Fruit fly (Drosophila melanogaster) whole organism, embryonic: ENCODE measurements around the gene CG13077.

Source experiments
- Adf1 ChIP-seq: fragments of 200-800 bp; sonication (Bioruptor generic); IDR thresholded peaks from 2 replicates; pipeline ENCODE4 v1.3.6; 2022; ENCODE audit warnings: missing biosample characterization, missing genetic modification characterization
- Aef1 ChIP-seq: fragments of 200-800 bp; sonication (Bioruptor generic); IDR thresholded peaks from 3 replicates; pipeline ENCODE4 v1.3.6; 2022; ENCODE audit warnings: missing biosample characterization, missing genetic modification characterization
- Atf6 ChIP-seq: fragments of 200-800 bp; sonication (Bioruptor generic); IDR thresholded peaks from 2 replicates; pipeline ENCODE4 v1.3.6; 2022; ENCODE audit warnings: missing biosample characterization, missing genetic modification characterization
- B-H1 ChIP-seq: fragments of 200-800 bp; sonication (Bioruptor generic); IDR thresholded peaks from 3 replicates; pipeline ENCODE4 v1.3.6; 2022; ENCODE audit warnings: missing biosample characterization, missing genetic modification characterization
- CG10462 ChIP-seq: fragments of 200-800 bp; sonication (Bioruptor generic); optimal IDR thresholded peaks from 2 replicates; lab custom pipeline; 2016; ENCODE audit warnings: missing biosample characterization, missing genetic modification characterization
- CG10654 ChIP-seq: fragments of 200-800 bp; sonication (Bioruptor generic); optimal IDR thresholded peaks from 2 replicates; lab custom pipeline; 2016; ENCODE audit warnings: missing biosample characterization, missing genetic modification characterization
- CG11085 ChIP-seq: fragments of 200-800 bp; sonication (Bioruptor generic); IDR thresholded peaks from 2 replicates; pipeline ENCODE4 v1.3.6; 2022; ENCODE audit warnings: missing biosample characterization, missing genetic modification characterization
- CG11695 ChIP-seq: fragments of 200-800 bp; sonication (Bioruptor generic); IDR thresholded peaks from 3 replicates; pipeline ENCODE4 v1.3.6; 2022; ENCODE audit warnings: missing biosample characterization, missing genetic modification characterization
- CG12391 ChIP-seq: fragments of 200-800 bp; sonication (Bioruptor generic); optimal IDR thresholded peaks from 3 replicates; lab custom pipeline; 2018; ENCODE audit warnings: missing biosample characterization, mild to moderate bottlenecking, missing genetic modification characterization, moderate library complexity
- CG13424 ChIP-seq: fragments of 200-800 bp; sonication (Bioruptor generic); optimal IDR thresholded peaks from 2 replicates; lab custom pipeline; 2019; ENCODE audit warnings: missing biosample characterization, mild to moderate bottlenecking, missing genetic modification characterization, moderate library complexity
- CG13624 ChIP-seq: fragments of 200-800 bp; sonication (Bioruptor generic); optimal IDR thresholded peaks from 2 replicates; lab custom pipeline; 2016; ENCODE audit warnings: missing biosample characterization, missing genetic modification characterization
- CG14667 ChIP-seq: fragments of 200-800 bp; sonication (Bioruptor generic); IDR thresholded peaks from 2 replicates; pipeline ENCODE4 v1.3.6; 2022; ENCODE audit warnings: missing biosample characterization, missing genetic modification characterization
- CG14965 ChIP-seq: fragments of 200-800 bp; sonication (Bioruptor generic); optimal IDR thresholded peaks from 2 replicates; lab custom pipeline; 2016; ENCODE audit warnings: missing biosample characterization, missing genetic modification characterization, borderline replicate concordance
- CG17186 ChIP-seq: fragments of 200-800 bp; sonication (Bioruptor generic); optimal IDR thresholded peaks from 3 replicates; lab custom pipeline; 2017; ENCODE audit warnings: missing biosample characterization, missing genetic modification reagents, missing genetic modification characterization
- CG17612 ChIP-seq: fragments of 200-800 bp; sonication (Bioruptor generic); IDR thresholded peaks from 2 replicates; pipeline ENCODE4 v1.3.6; 2022; ENCODE audit warnings: missing biosample characterization, missing genetic modification characterization
- CG1792 ChIP-seq: fragments of 200-800 bp; sonication (Bioruptor generic); optimal IDR thresholded peaks from 2 replicates; lab custom pipeline; 2016; ENCODE audit warnings: missing biosample characterization, missing genetic modification characterization
- CG1832 ChIP-seq: fragments of 200-800 bp; sonication (Bioruptor generic); optimal IDR thresholded peaks from 2 replicates; lab custom pipeline; 2017; ENCODE audit warnings: missing biosample characterization, mild to moderate bottlenecking, missing genetic modification characterization, inconsistent platforms
- CG18599 ChIP-seq: fragments of 200-800 bp; sonication (Bioruptor generic); optimal IDR thresholded peaks from 3 replicates; lab custom pipeline; 2017; ENCODE audit warnings: missing biosample characterization, missing genetic modification characterization, mild to moderate bottlenecking, moderate library complexity, missing genetic modification reagents
- CG31224 ChIP-seq: fragments of 200-800 bp; sonication (Bioruptor generic); IDR thresholded peaks from 2 replicates; pipeline ENCODE4 v1.3.6; 2022; ENCODE audit warnings: missing biosample characterization, missing genetic modification characterization
- CG32532 ChIP-seq: fragments of 200-800 bp; sonication (Bioruptor generic); IDR thresholded peaks from 2 replicates; pipeline ENCODE4 v1.3.6; 2022; ENCODE audit warnings: missing biosample characterization, missing genetic modification characterization
- CG6272 ChIP-seq: fragments of 200-800 bp; sonication (Bioruptor generic); IDR thresholded peaks from 2 replicates; pipeline ENCODE4 v1.3.6; 2022; ENCODE audit warnings: missing biosample characterization, missing genetic modification characterization
- CG6765 ChIP-seq: fragments of 200-800 bp; sonication (Bioruptor generic); optimal IDR thresholded peaks from 3 replicates; lab custom pipeline; 2017; ENCODE audit warnings: missing biosample characterization, mild to moderate bottlenecking, missing genetic modification characterization
- Chrac-16 ChIP-seq: fragments of 200-800 bp; sonication (Bioruptor generic); optimal IDR thresholded peaks from 3 replicates; lab custom pipeline; 2016; ENCODE audit warnings: missing biosample characterization, missing genetic modification characterization
- D19B ChIP-seq: fragments of 200-800 bp; sonication (Bioruptor generic); optimal IDR thresholded peaks from 2 replicates; lab custom pipeline; 2017; ENCODE audit warnings: missing biosample characterization, mild to moderate bottlenecking, missing genetic modification characterization
- Dll ChIP-seq: fragments of 200-800 bp; sonication (Bioruptor generic); IDR thresholded peaks from 4 replicates; pipeline ENCODE4 v1.3.6; 2022; ENCODE audit warnings: missing biosample characterization, missing genetic modification characterization; ENCODE audit not compliant: partially characterized antibody
- Dref ChIP-seq: fragments of 200-800 bp; sonication (Bioruptor generic); IDR thresholded peaks from 2 replicates; pipeline ENCODE4 v1.3.6; 2022; ENCODE audit warnings: missing biosample characterization, missing genetic modification characterization
- ERR ChIP-seq: fragments of 200-800 bp; sonication (Bioruptor generic); optimal IDR thresholded peaks from 2 replicates; lab custom pipeline; 2016; ENCODE audit warnings: missing biosample characterization, missing genetic modification characterization
- GATAe ChIP-seq: fragments of 200-800 bp; sonication (Bioruptor generic); conservative IDR thresholded peaks from 2 replicates; pipeline ENCODE4 v1.3.6; 2022; ENCODE audit warnings: missing biosample characterization, missing genetic modification characterization
- Hmr ChIP-seq: fragments of 200-800 bp; sonication (Bioruptor generic); optimal IDR thresholded peaks from 3 replicates; lab custom pipeline; 2017; ENCODE audit warnings: mild to moderate bottlenecking, missing biosample characterization, missing genetic modification reagents, missing genetic modification characterization
- MESR4 ChIP-seq: fragments of 200-800 bp; sonication (Bioruptor generic); optimal IDR thresholded peaks from 2 replicates; lab custom pipeline; 2018; ENCODE audit warnings: missing biosample characterization, mild to moderate bottlenecking, missing genetic modification characterization, moderate library complexity
- Meics ChIP-seq: fragments of 200-800 bp; sonication (Bioruptor generic); optimal IDR thresholded peaks from 2 replicates; lab custom pipeline; 2017; ENCODE audit warnings: missing biosample characterization, mild to moderate bottlenecking, missing genetic modification characterization
- Optix ChIP-seq: fragments of 200-800 bp; sonication (Bioruptor generic); IDR thresholded peaks from 3 replicates; pipeline ENCODE4 v1.3.6; 2022; ENCODE audit warnings: missing biosample characterization, missing genetic modification characterization
- Six4 ChIP-seq: fragments of 200-800 bp; sonication (Bioruptor generic); optimal IDR thresholded peaks from 2 replicates; lab custom pipeline; 2016; ENCODE audit warnings: missing biosample characterization, missing genetic modification characterization
- Sry-δ ChIP-seq: fragments of 200-800 bp; sonication (Bioruptor generic); optimal IDR thresholded peaks from 2 replicates; lab custom pipeline; 2016; ENCODE audit warnings: missing biosample characterization, missing genetic modification characterization
- Tbp ChIP-seq: fragments of >200 bp; optimal IDR thresholded peaks from 2 replicates; lab custom pipeline; 2018; ENCODE audit warnings: missing biosample characterization, missing genetic modification characterization
- al ChIP-seq: fragments of 200-800 bp; sonication (Bioruptor generic); IDR thresholded peaks from 2 replicates; pipeline ENCODE4 v1.3.6; 2022; ENCODE audit warnings: missing biosample characterization, missing genetic modification characterization
- ara ChIP-seq: fragments of 200-800 bp; sonication (Bioruptor generic); IDR thresholded peaks from 2 replicates; pipeline ENCODE4 v1.3.6; 2022; ENCODE audit warnings: missing biosample characterization, missing genetic modification characterization
- ci ChIP-seq: fragments of 200-800 bp; sonication (Bioruptor generic); IDR thresholded peaks from 3 replicates; pipeline ENCODE4 v1.3.6; 2022; ENCODE audit warnings: missing biosample characterization, missing genetic modification characterization
- cwo ChIP-seq: fragments of 200-800 bp; sonication (Bioruptor generic); optimal IDR thresholded peaks from 3 replicates; lab custom pipeline; 2017; ENCODE audit warnings: missing biosample characterization, missing genetic modification characterization, mild to moderate bottlenecking, moderate library complexity, missing genetic modification reagents
- dmrt99B ChIP-seq: fragments of 200-800 bp; sonication (Bioruptor generic); optimal IDR thresholded peaks from 2 replicates; lab custom pipeline; 2018; ENCODE audit warnings: missing biosample characterization, mild to moderate bottlenecking, missing genetic modification characterization, moderate library complexity
- fd3F ChIP-seq: fragments of 200-800 bp; sonication (Bioruptor generic); optimal IDR thresholded peaks from 2 replicates; lab custom pipeline; 2018; ENCODE audit warnings: missing biosample characterization, mild to moderate bottlenecking, missing genetic modification characterization, moderate library complexity
- fru ChIP-seq: fragments of >200 bp; optimal IDR thresholded peaks from 2 replicates; lab custom pipeline; 2017
- h ChIP-seq: fragments of >200 bp; optimal IDR thresholded peaks from 2 replicates; lab custom pipeline; 2017
- klu ChIP-seq: fragments of 200-800 bp; sonication (Bioruptor generic); IDR thresholded peaks from 2 replicates; pipeline ENCODE4 v1.3.6; 2022; ENCODE audit warnings: missing biosample characterization, missing genetic modification characterization
- knrl ChIP-seq: fragments of 200-800 bp; sonication (Bioruptor generic); IDR thresholded peaks from 3 replicates; pipeline ENCODE4 v1.3.6; 2022; ENCODE audit warnings: missing biosample characterization, missing genetic modification characterization; ENCODE audit not compliant: partially characterized antibody
- sisA ChIP-seq: fragments of 200-800 bp; sonication (Bioruptor generic); IDR thresholded peaks from 2 replicates; pipeline ENCODE4 v1.3.6; 2022; ENCODE audit warnings: missing biosample characterization, missing genetic modification characterization
- slp2 ChIP-seq: fragments of 200-800 bp; sonication (Bioruptor generic); optimal IDR thresholded peaks from 2 replicates; lab custom pipeline; 2016; ENCODE audit warnings: missing biosample characterization, missing genetic modification characterization
- so ChIP-seq: fragments of 200-800 bp; sonication (Bioruptor generic); IDR thresholded peaks from 3 replicates; pipeline ENCODE4 v1.3.6; 2022; ENCODE audit warnings: missing biosample characterization, missing genetic modification characterization
- tgo ChIP-seq: fragments of 200-800 bp; sonication (Bioruptor generic); IDR thresholded peaks from 3 replicates; pipeline ENCODE4 v1.3.6; 2022; ENCODE audit warnings: missing biosample characterization, missing genetic modification characterization
- tll ChIP-seq, 2 experiments: fragments of 200-800 bp in 1 of 2; fragments of >200 bp in 1 of 2; sonication (Bioruptor generic) in 1 of 2; optimal IDR thresholded peaks; 2 replicates each; lab custom pipeline; 2017 to 2019; ENCODE audit warnings: missing biosample characterization in 2 of 2, missing genetic modification characterization in 2 of 2, mild to moderate bottlenecking in 1 of 2, moderate library complexity in 1 of 2
- tx ChIP-seq: fragments of 200-800 bp; sonication (Bioruptor generic); optimal IDR thresholded peaks from 2 replicates; lab custom pipeline; 2016; ENCODE audit warnings: missing biosample characterization, missing genetic modification characterization

Gene CG13077

DNA sequence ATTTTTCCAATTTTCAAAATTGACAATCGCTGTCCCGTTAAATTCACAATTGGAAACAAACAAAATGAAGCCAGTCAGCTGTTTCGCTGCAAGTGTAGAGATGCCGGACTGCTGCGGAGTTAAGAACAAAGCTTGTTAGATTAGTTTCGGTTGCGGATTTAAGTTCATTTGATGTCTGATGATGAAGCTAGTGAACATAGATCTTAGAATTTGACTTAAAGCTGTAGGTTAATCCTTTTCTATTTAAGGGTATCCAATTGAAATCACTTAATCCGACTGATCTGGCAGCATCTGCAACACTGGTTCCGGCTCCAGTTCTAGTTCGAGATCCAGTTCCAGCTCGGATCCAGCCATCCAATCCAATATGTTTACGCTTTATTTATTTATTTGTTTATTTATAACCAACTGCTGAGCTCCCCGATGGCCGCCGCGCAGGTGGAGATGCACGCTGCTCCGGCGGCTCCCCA lies 18.3 kb downstream of the CG13077 start, which contains the start of the genes PCNA2 and CG10366 (continued):
- TF ChIP-seq CG32532 (GFP tag; lab: Robert Waterston, UW) (peak; percentile 64), Six4 (GFP tag; lab: Kevin White, UChicago) (peak; percentile 44), Tbp (no peak), Dll (GFP tag; lab: Robert Waterston, UW) (0 out of 4 replicates have a peak, but pooled peaks have one; percentile 43), CG17612 (no peak), CG14667 (GFP tag; lab: Robert Waterston, UW) (no peak), CG31224 (GFP tag; lab: Robert Waterston, UW) (peak; percentile 42; the same call in 1 of the 2 replicates), Adf1 (no peak), CG6765 (GFP tag; lab: Kevin White, UChicago) (no peak), Hmr (GFP tag; lab: Kevin White, UChicago) (peak; percentile 77), so (GFP tag; lab: Robert Waterston, UW) (no peak), Dref (no peak), CG13424 (tag; lab: Kevin White, UChicago) (peak; percentile 81), B-H1 (GFP tag; lab: Robert Waterston, UW) (0 out of 3 replicates have a peak, but pooled peaks have one; percentile 12), Aef1 (GFP tag; lab: Robert Waterston, UW) (peak; percentile 34; the same call in 1 of the 3 replicates), tx (GFP tag; lab: Kevin White, UChicago) (peak; percentile 77), slp2 (peak; percentile 64), D19B (GFP tag; lab: Kevin White, UChicago) (no peak), ERR (GFP tag; lab: Kevin White, UChicago) (peak; percentile 45), tgo (GFP tag; lab: Robert Waterston, UW) (peak; percentile 55), klu (GFP tag; lab: Robert Waterston, UW) (peak; percentile 25; the same call in 1 of the 2 replicates), Optix (GFP tag; lab: Robert Waterston, UW) (no peak), CG1792 (GFP tag; lab: Kevin White, UChicago) (peak; percentile 54), fru (lab: Kevin White, UChicago) (no peak), CG13624 (GFP tag; lab: Kevin White, UChicago) (peak; percentile 69), CG10462 (GFP tag; lab: Kevin White, UChicago) (peak; percentile 77), CG11695 (GFP tag; lab: Robert Waterston, UW) (no peak; the same call in 2 of the 3 replicates), Atf6 (GFP tag; lab: Robert Waterston, UW) (peak; percentile 42; the same call in 1 of the 2 replicates), CG6272 (no peak), MESR4 (peak; percentile 57), CG17186 (GFP tag; lab: Kevin White, UChicago) (peak; percentile 71), CG1832 (GFP tag; lab: Kevin White, UChicago) (no peak), Sry-δ (GFP tag; lab: Kevin White, UChicago) (peak; percentile 55), CG18599 (GFP tag; lab: Kevin White, UChicago) (peak; percentile 59), dmrt99B (peak; percentile 46), sisA (GFP tag; lab: Robert Waterston, UW) (peak; percentile 44; the same call in 1 of the 2 replicates), al (GFP tag; lab: Robert Waterston, UW) (peak; percentile 43; the same call in 1 of the 2 replicates), cwo (GFP tag; lab: Kevin White, UChicago) (no peak), CG14965 (GFP tag; lab: Kevin White, UChicago) (no peak), CG12391 (tag; lab: Kevin White, UChicago) (peak; percentile 79), fd3F (GFP tag; lab: Kevin White, UChicago) (peak; percentile 38), GATAe (GFP tag; lab: Robert Waterston, UW) (no peak), h (lab: Kevin White, UChicago) (no peak), CG11085 (GFP tag; lab: Robert Waterston, UW) (no peak), ara (GFP tag; lab: Robert Waterston, UW) (peak; percentile 51; the same call in 1 of the 2 replicates), CG10654 (GFP tag; lab: Kevin White, UChicago) (peak; percentile 70), Meics (GFP tag; lab: Kevin White, UChicago) (peak; percentile 56), knrl (GFP tag; lab: Robert Waterston, UW) (peak; percentile 80), Chrac-16 (peak; percentile 75), ci (GFP tag; lab: Robert Waterston, UW) (peak; percentile 48; the same call in 2 of the 3 replicates), tll (GFP tag; optimal IDR thresholded peaks at IDR 0.05; lab: Kevin White, UChicago) (peak in 1 of 2 experiments; percentile 17)
